Worm (Caenorhabditis elegans) whole organism, mixed stage, embryonic: ENCODE measurements around the gene F25H9.6.

Experiments
- M03D4.4 ChIP-seq: sonication (generic microtip); optimal IDR thresholded peaks from 2 replicates; lab custom pipeline; 2017; ENCODE audit warnings: mild to moderate bottlenecking, missing genetic modification characterization, missing compliant biosample characterization
- ces-1 ChIP-seq: fragments of 150-350 bp; optimal IDR thresholded peaks from 2 replicates; lab custom pipeline; 2014; ENCODE audit warnings: missing biosample characterization, missing genetic modification reagents, missing genetic modification characterization
- lsy-2 ChIP-seq: fragments of 150-350 bp; optimal IDR thresholded peaks from 2 replicates; lab custom pipeline; 2014; ENCODE audit warnings: missing biosample characterization, missing genetic modification characterization
- unc-39 ChIP-seq: fragments of 150-350 bp; optimal IDR thresholded peaks from 2 replicates; lab custom pipeline; 2014; ENCODE audit warnings: missing biosample characterization, missing genetic modification characterization
- ztf-11 ChIP-seq: fragments of 150-350 bp; optimal IDR thresholded peaks from 2 replicates; lab custom pipeline; 2014; ENCODE audit warnings: missing biosample characterization, missing genetic modification characterization

DNA sequence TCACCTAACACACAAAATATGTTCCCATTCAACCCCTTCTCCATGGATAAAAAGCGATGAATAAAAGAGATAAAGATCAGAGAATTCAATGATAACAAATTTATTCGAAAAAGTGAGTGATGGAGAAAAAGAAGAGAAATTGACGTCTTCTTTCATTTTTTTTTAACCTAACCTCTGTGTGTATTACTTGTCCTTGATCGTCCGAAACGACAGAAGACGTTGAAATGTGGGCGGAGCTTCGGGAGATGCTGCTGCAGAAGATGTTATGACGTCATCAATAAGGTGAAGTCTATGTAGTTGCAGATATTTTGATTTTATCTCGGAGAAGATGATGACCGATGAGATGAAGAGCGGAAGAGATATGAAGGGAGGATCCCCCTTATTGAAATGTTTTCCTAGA lies 21.7 kb upstream of the F25H9.6 start, which contains the start of gene T10G3.3:
- no peak for TF ChIP-seq unc-39 (tag; lab: Kevin White, UChicago)
- TF ChIP-seq ces-1 (GFP tag; lab: Kevin White, UChicago) = no peak
- TF ChIP-seq M03D4.4 (tag; lab: Kevin White, UChicago) = no peak
- TF ChIP-seq ztf-11 = no peak
- TF ChIP-seq lsy-2 (tag; lab: Kevin White, UChicago) = no peak
